Worm (Caenorhabditis elegans) whole organism, midembryonic: ENCODE data around the gene F14H8.5.

Experiments
- T22C8.4 ChIP-seq: fragments of 200-800 bp; sonication (Bioruptor generic); IDR thresholded peaks from 2 replicates; pipeline ENCODE4 v1.3.6; 2022; ENCODE audit warnings: missing genetic modification characterization, missing compliant biosample characterization
- cog-1 ChIP-seq: sonication (generic microtip); optimal IDR thresholded peaks from 2 replicates; lab custom pipeline; 2016; ENCODE audit warnings: missing genetic modification characterization, missing compliant biosample characterization
- flt-1 ChIP-seq: fragments of 200-800 bp; sonication (Bioruptor generic); IDR thresholded peaks from 2 replicates; pipeline ENCODE4 v1.3.6; 2022; ENCODE audit warnings: missing genetic modification characterization, missing compliant biosample characterization
- klf-2 ChIP-seq: fragments of 200-800 bp; sonication (Bioruptor generic); conservative IDR thresholded peaks from 2 replicates; pipeline ENCODE4 v1.3.6; 2022; ENCODE audit warnings: missing genetic modification reagents, missing genetic modification characterization, missing compliant biosample characterization
- med-1 ChIP-seq: sonication (generic microtip); optimal IDR thresholded peaks from 2 replicates; lab custom pipeline; 2017; ENCODE audit warnings: missing genetic modification characterization, mild to moderate bottlenecking, missing compliant biosample characterization, antibody characterized with exemption, missing genetic modification reagents; ENCODE audit not compliant: insufficient read depth
- ref-1 ChIP-seq: fragments of 200-800 bp; sonication (Bioruptor generic); conservative IDR thresholded peaks from 2 replicates; pipeline ENCODE4 v1.3.6; 2022; ENCODE audit warnings: missing genetic modification reagents, missing genetic modification characterization, missing compliant biosample characterization
- tab-1 ChIP-seq: fragments of 200-800 bp; sonication (Bioruptor generic); IDR thresholded peaks from 2 replicates; pipeline ENCODE4 v1.3.6; 2022; ENCODE audit warnings: missing genetic modification characterization, missing compliant biosample characterization
- ztf-23 ChIP-seq: fragments of 200-800 bp; sonication (Bioruptor generic); IDR thresholded peaks from 2 replicates; pipeline ENCODE4 v1.3.6; 2022; ENCODE audit warnings: missing genetic modification reagents, missing genetic modification characterization, missing compliant biosample characterization
- ztf-29 ChIP-seq: fragments of 200-800 bp; sonication (Bioruptor generic); IDR thresholded peaks from 2 replicates; pipeline ENCODE4 v1.3.6; 2022; ENCODE audit warnings: missing genetic modification reagents, missing genetic modification characterization, missing compliant biosample characterization

F14H8.5 gene

ce11 chrV:15059534-15059933 lies 38.7 kb downstream of the F14H8.5 start, which contains the start of the genes mcm-3 and C25D7.15:
mcm-3 (minus strand) TSS chrV:15059599.
C25D7.15 (plus strand) TSS chrV:15059808.
- TF ChIP-seq ztf-29 (no peak), T22C8.4 (GFP tag; lab: Robert Waterston, UW) (no peak), tab-1 (GFP tag; lab: Robert Waterston, UW) (no peak), klf-2 (GFP tag; lab: Robert Waterston, UW) (no peak), med-1 (GFP tag; lab: Kevin White, UChicago) (no peak)

DNA sequence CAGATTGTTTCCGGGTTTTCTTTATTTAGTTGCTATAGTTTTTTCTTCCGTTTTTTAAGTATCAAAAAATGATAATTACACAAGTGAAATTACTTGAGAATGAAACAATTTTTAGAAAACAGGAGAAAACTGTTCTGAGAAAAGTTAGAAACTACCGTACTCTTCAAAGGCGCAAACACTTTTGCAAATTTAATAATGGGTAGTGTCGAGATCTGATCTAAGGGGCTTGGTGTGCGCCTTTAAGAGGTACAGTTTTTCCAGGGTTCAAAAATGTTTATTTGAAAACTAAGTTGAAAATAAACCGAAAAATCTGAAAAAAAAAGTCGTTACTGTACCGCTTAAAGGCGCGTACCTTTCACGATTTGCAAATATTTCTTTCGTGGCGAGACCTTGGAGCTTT lies 39.8 kb downstream of the F14H8.5 start:
- TF ChIP-seq med-1 (GFP tag; lab: Kevin White, UChicago) = no peak
- TF ChIP-seq tab-1 (GFP tag; lab: Robert Waterston, UW) = no peak
- TF ChIP-seq ztf-23 (GFP tag; lab: Robert Waterston, UW) = no peak
- TF ChIP-seq ztf-29 = no peak
- TF ChIP-seq cog-1 = no peak
- no peak for TF ChIP-seq ref-1 (GFP tag; lab: Robert Waterston, UW)
- TF ChIP-seq klf-2 (GFP tag; lab: Robert Waterston, UW) = no peak

DNA sequence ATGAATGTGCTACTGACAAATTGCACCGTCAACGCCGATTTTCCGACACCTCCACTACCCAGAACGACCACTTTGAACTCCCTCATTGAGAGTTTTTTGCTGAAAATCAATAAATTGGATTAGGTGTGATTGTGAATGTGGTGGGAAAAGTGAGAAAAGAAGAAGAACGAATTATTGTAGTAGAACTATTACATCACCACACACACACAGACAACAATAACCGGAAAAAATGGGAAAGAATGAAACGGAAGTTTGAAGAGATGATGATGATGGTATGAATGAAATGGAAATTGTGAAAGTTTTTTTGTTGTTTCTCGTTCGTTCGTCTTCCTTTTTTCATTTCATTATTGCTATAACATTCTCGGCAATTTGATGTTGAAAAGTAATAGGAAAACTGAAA lies 43.2 kb downstream of the F14H8.5 start, which contains the start of gene rap-2:
rap-2 (minus strand) TSS at position 101 of the 400 bp plus-strand sequence.
- TF ChIP-seq ref-1 (GFP tag; lab: Robert Waterston, UW) (no peak), T22C8.4 (GFP tag; lab: Robert Waterston, UW) (no peak), med-1 (GFP tag; lab: Kevin White, UChicago) (no peak)

- TF ChIP-seq T22C8.4 (GFP tag; lab: Robert Waterston, UW) = peak; percentile 82
- no peak for TF ChIP-seq tab-1 (GFP tag; lab: Robert Waterston, UW)
Observed at ce11 chrV:15065068-15065744, 44.4 kb downstream of the F14H8.5 start, which contains the start of gene C25D7.9. C25D7.9 (plus strand) TSS chrV:15065135.

ce11 chrV:15065837-15066348 lies 45.1 kb downstream of the F14H8.5 start, which contains the start of gene otub-1:
otub-1 (plus strand) TSS chrV:15066298.
- no peak for TF ChIP-seq ref-1 (GFP tag; lab: Robert Waterston, UW)
- no peak for TF ChIP-seq T22C8.4 (GFP tag; lab: Robert Waterston, UW)
- TF ChIP-seq med-1 (GFP tag; lab: Kevin White, UChicago) = no peak
- TF ChIP-seq flt-1 (GFP tag; lab: Robert Waterston, UW) = no peak
- no peak for TF ChIP-seq tab-1 (GFP tag; lab: Robert Waterston, UW)
- TF ChIP-seq klf-2 (GFP tag; lab: Robert Waterston, UW) = no peak
- TF ChIP-seq ztf-29 = no peak
- no peak for TF ChIP-seq cog-1
- TF ChIP-seq ztf-23 (GFP tag; lab: Robert Waterston, UW) = no peak

DNA sequence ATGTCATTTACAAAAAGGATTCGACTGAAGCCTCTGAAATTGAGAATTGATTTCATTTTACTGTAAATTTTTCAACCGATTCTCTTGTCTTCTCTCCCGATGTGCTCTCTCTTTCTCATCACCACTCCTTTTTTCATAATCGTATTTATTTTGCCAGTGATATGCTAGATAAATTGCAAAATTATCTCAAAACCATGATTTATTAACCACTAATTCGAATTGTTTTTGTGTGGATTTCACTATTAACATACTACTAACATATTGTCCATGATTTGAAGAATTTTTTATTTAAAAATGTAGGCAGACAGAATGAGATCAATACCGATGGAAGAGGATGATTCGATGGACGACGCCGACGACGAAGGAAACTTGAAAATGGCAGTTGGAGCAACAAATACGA lies 46.3 kb downstream of the F14H8.5 start, which contains the start of gene C25D7.10:
C25D7.10 (plus strand) TSS at position 301 of the 400 bp plus-strand sequence.
- TF ChIP-seq flt-1 (GFP tag; lab: Robert Waterston, UW) (no peak), cog-1 (no peak), ztf-29 (no peak), T22C8.4 (GFP tag; lab: Robert Waterston, UW) (no peak), med-1 (GFP tag; lab: Kevin White, UChicago) (no peak), ref-1 (GFP tag; lab: Robert Waterston, UW) (no peak), tab-1 (GFP tag; lab: Robert Waterston, UW) (no peak), ztf-23 (GFP tag; lab: Robert Waterston, UW) (no peak), klf-2 (GFP tag; lab: Robert Waterston, UW) (no peak)

DNA sequence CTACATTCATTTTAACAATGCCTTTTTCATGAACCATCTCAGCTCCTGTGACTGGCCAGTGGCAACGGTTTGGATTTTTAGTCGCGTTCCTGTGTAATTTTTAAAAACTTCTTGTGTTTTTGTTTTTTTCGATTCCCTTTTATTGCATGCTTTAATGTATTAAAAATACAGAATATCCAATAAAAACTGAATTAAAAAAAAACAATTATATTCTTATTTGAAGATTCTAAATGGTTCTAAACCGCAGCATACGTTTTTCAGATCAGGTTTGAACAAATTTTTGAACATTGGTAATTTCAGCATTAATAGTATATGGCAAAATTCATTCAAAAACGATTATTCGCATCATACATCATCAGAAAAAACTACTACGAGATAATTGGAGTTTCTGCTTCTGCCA lies 47.5 kb downstream of the F14H8.5 start, which contains the start of gene dnj-3:
dnj-3 (plus strand) TSS at position 301 of the 400 bp plus-strand sequence.
- TF ChIP-seq cog-1 = no peak
- TF ChIP-seq med-1 (GFP tag; lab: Kevin White, UChicago) = no peak

ce11 chrV:15069435-15069985 lies 48.7 kb downstream of the F14H8.5 start:
- no peak for TF ChIP-seq ref-1 (GFP tag; lab: Robert Waterston, UW)
- TF ChIP-seq ztf-29 = no peak
- TF ChIP-seq tab-1 (GFP tag; lab: Robert Waterston, UW) = no peak
- TF ChIP-seq med-1 (GFP tag; lab: Kevin White, UChicago) = no peak
- TF ChIP-seq cog-1 = no peak
- no peak for TF ChIP-seq flt-1 (GFP tag; lab: Robert Waterston, UW)
- TF ChIP-seq klf-2 (GFP tag; lab: Robert Waterston, UW) = no peak
- TF ChIP-seq ztf-23 (GFP tag; lab: Robert Waterston, UW) = no peak
- TF ChIP-seq T22C8.4 (GFP tag; lab: Robert Waterston, UW) = no peak

DNA sequence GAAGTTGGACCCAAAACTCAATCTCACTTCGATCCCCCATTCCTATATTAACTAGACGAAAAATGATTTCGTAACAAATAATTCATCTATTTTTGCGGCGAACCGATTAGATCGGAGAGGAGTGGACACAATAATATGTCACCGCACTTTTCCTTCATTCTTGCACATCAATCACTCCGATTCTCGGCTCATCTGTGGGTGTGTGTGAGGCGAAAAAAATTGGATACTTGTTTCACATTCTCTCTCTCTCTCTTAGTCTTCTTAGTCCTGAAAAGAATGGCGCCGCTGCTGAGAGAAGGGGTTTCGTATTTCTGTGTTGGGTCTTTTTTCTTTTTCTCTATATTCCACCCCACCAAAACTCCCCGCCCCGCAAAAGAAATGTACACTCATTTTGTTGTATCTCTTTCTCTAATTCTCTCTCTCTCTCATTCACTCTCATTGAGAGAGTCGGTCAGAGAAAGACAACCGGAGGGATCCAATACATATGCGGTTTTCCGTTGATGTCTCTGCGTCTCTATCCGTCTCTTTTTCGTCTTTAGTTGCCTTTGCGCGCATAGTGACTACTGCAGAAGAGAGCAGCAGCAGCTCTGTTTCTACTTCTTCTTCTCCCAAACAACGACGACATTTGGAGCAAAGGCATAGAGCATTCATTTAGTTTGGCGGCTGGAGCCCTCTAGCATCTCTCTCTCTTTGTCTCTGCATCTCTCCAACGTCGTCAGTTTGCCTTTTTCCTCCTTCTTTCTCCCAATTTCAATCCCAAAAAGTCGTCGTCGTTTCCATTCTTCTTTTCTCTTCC lies 50.4 kb downstream of the F14H8.5 start, which contains the start of gene unc-76:
unc-76 (plus strand) TSS at position 746 of the 796 bp plus-strand sequence.
- TF ChIP-seq ztf-23 (GFP tag; lab: Robert Waterston, UW) = no peak
- 0 out of 2 replicates have a peak, but pooled peaks have one; percentile 11 for TF ChIP-seq flt-1 (GFP tag; lab: Robert Waterston, UW)
- no peak for TF ChIP-seq tab-1 (GFP tag; lab: Robert Waterston, UW)
- no peak for TF ChIP-seq ztf-29
- TF ChIP-seq klf-2 (GFP tag; lab: Robert Waterston, UW) = no peak
- no peak for TF ChIP-seq med-1 (GFP tag; lab: Kevin White, UChicago)
- TF ChIP-seq T22C8.4 (GFP tag; lab: Robert Waterston, UW) = no peak
- peak; percentile 87 for TF ChIP-seq cog-1
- no peak for TF ChIP-seq ref-1 (GFP tag; lab: Robert Waterston, UW)
